Fruit fly (Drosophila melanogaster) S2 (cell line): ENCODE results near the gene CG14787.
A peak's percentile ranks its signal among the peaks of the same experiment; 100 is the strongest.

Source experiments
- CG8478 ChIP-seq: fragments of >200 bp; optimal IDR thresholded peaks from 2 replicates; lab custom pipeline; 2018
- CTCF ChIP-seq, 2 experiments: fragments of >200 bp; optimal IDR thresholded peaks; 2 replicates each; lab custom pipeline; 2018

The CG14787 gene

dm6 chrX:1465707-1466504 lies 4.4 kb upstream of the CG14787 start, which contains the start of the genes O-fut2 and CG14777:
Gene O-fut2 (minus strand): TSS chrX:1465996.
Gene CG14777 (plus strand): TSS chrX:1466134.
- TF ChIP-seq CG8478 (lab: Kevin White, UChicago) (no peak), CTCF (optimal IDR thresholded peaks at IDR 0.05; lab: Kevin White, UChicago) (no peak)

DNA sequence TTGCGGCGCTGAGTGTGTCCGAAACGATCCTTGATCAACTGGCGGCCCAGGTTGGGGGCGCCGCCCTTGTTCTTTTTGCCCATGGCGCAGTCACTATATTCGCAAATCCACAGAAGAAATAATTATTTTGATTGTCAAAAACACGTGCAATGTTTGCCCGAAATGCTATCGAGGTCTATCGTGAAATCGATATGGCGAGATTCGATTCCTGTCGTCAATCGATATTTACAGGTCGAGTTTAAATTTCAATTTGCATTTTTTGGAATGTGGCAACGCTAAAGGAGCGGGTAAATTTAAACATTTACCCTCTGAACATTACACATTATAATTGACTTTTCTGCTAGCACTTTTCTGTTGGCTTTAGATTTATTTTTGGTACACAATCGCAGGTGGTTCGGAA lies 2.6 kb upstream of the CG14787 start, which contains the start of gene Ns3:
TSS of gene Ns3 (minus strand) at position 188 of the 400 bp plus-strand sequence.
- TF ChIP-seq CG8478 (lab: Kevin White, UChicago) (no peak), CTCF (optimal IDR thresholded peaks at IDR 0.05; lab: Kevin White, UChicago) (peak; percentile 3 to 7)

DNA sequence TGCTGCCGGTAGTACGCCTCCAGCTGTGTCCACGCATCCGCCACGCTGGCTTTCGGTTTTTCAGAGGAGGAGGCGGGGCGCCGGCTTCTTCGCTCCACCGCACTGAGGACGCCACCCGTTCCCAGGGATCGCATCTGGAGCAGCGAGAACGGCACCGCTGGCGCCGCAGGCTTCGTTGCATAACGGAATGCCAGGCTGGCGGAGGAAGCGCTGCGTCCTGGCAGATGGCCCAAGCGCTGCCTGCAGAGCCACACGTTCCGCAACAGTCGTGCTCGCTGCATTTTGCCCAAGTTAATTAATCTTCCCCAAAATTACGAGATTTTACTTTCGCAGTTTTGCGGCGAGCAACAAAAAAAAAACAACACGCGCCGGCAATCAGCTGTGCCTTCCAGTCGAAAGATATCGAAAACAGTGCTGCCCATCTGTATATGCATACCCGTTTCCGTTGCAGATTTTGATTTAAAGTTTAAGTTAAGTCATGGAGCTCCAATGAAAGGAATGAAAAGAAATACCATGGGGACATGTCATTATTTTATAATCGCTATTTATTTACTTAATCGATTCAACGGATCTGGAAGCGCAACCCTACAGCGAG lies 1.1 kb downstream of the CG14787 start, which contains the start of gene Lrpprc2:
TSS of gene Lrpprc2 (minus strand) at position 340 of the 595 bp plus-strand sequence.
- TF ChIP-seq CTCF (optimal IDR thresholded peaks at IDR 0.05; lab: Kevin White, UChicago) (no peak), CG8478 (lab: Kevin White, UChicago) (no peak)

DNA sequence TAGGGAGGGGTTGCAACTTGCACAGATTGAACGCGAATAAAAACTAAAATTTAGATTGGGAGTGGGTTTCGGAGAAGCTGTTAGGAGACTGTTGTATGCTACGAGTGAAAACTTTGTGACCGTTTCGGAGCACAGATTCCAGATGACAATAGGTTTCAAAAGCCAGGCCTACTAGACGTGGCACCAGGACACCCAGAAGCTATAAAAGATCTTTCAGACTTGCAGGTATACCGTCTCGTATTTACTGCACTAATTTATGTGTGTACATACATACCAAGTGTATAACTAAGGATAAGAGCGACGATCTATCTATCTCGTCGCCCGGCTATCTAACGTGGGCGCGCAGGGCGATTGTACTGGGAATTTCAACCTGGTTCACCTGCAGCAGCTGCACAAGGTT lies 4.5 kb downstream of the CG14787 start, which contains the start of gene CG14785:
TSS of gene CG14785 (minus strand) at position 101 of the 400 bp plus-strand sequence.
- no peak for TF ChIP-seq CG8478 (lab: Kevin White, UChicago)
- no peak for TF ChIP-seq CTCF (optimal IDR thresholded peaks at IDR 0.05; lab: Kevin White, UChicago)

DNA sequence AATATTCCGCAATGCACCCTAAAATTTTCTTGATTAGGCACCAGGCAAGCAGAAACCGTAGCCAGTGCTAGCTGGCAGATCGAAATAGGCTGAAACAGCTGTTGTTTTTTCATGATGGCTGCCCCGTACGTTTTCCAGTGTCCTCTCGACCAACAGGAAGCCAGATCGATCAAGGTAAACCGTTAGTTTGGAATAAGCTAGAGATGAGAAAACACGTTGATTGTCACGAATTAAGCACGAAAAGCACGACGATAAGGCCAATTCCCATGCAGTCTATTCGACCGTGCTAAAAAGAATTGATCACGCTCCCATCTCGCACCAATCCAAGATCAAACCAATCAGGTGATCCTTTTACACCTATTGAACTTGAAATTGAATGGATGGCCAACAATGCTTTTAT lies 6.6 kb downstream of the CG14787 start:
- TF ChIP-seq CG8478 (lab: Kevin White, UChicago) (no peak), CTCF (optimal IDR thresholded peaks at IDR 0.05; lab: Kevin White, UChicago) (no peak)

DNA sequence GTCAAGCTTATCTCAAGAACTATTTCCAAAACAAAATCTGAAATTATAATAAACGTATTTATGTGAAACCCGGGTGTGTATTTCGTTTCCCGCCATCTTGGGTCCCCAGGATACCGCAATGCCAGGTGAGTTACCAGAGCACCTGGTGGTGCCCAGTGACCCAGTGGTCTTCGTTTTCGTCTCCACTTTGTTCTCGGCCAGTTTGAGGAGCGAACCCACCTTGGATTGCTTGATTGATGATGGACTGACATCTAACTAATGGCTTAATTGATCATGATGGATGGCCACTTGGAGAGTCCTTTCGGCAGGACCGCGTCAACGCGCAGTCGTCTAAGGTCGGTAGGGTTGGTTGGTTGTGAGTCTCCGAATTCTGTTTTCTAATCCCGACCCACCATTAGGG lies 9.3 kb downstream of the CG14787 start, which contains the start of gene Gr2a:
TSS of gene Gr2a (plus strand) at position 301 of the 400 bp plus-strand sequence.
- TF ChIP-seq CG8478 (lab: Kevin White, UChicago) (no peak), CTCF (optimal IDR thresholded peaks at IDR 0.05; lab: Kevin White, UChicago) (no peak)

DNA sequence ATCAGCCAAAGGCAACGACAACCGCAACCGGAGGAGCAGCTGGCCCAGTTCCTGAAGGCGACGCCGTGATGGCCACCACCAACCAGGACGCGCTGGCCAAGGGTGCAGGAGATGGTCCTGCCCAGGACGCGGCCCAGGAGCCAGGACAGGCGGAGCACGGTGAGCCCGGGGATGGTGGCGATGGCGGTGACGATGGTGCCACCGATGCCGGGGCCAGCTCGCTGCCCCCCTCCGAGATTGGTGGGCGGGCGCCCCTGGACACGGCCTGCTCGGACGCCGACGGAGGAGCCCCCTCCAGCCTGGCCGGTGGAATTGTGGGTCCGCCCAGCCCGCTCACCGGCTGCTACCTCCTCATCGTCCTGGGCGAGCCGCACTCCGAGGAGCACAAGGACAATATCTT lies 47.2 kb downstream of the CG14787 start:
- TF ChIP-seq CG8478 (lab: Kevin White, UChicago) = no peak
- TF ChIP-seq CTCF (optimal IDR thresholded peaks at IDR 0.05; lab: Kevin White, UChicago) = no peak

DNA sequence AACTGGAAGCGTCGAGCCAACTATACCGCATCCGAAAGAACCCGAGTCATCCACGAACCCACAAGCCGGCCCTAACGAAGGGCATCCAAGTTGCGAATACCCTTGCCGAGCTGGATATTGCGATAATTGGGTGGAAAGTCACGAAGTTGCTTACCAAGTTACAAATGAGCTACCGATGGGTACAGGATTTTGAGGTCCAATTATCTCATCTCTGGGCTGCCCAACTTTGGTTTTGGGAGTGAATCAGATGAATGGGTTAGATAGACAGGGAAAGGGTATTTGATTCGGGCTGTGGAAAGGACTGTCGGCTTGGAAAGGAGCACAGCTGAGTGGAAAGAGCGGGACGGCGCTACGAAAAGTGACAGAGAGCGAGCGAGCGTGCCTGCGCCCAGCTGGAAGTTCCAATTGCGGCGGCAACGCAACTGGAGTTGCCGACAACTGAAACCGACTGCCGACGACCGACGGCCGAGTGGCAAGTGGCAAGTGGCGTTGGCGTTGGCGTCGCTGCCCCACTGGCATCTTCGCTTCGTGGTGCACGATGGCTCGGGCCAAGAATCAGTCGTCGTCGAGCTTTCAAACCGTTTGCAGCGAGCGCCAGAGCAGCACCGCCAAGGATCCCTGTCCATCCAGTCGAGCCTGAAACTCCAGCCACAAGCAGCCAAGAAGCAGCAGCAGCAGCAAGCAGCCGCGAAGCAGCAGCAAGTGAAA lies 50.1 kb downstream of the CG14787 start:
- no peak for TF ChIP-seq CG8478 (lab: Kevin White, UChicago)
- no peak for TF ChIP-seq CTCF (optimal IDR thresholded peaks at IDR 0.05; lab: Kevin White, UChicago)
